Fruit fly (Drosophila melanogaster) S2 (cell line): ENCODE data around the gene spn-F.

ENCODE experiments used
- CG8478 ChIP-seq: fragments of >200 bp; optimal IDR thresholded peaks from 2 replicates; lab custom pipeline; 2018
- CTCF ChIP-seq, 2 experiments: fragments of >200 bp; optimal IDR thresholded peaks; 2 replicates each; lab custom pipeline; 2018

DNA sequence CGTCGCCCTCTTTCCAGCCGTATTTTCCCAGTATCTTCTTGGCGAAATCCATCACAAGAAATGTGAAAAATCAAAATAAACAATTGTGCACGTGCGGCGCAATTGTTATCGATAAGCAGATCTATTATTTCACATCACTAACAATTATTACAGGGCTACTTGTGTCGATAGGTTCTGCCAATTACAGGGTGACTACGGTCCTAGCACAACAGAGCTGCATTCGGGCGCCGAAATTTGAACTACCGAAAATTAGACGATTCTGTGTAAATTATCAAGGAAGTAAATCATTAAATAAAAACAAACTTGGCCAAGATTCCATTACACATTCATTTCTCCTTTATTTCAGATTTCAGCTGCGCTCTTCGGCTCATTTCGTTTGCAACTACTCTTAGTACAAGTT, 39.1 kb upstream of the spn-F start, which contains the start of gene CG15561:
- TF ChIP-seq CG8478 (lab: Kevin White, UChicago): no peak
- TF ChIP-seq CTCF (optimal IDR thresholded peaks at IDR 0.05; lab: Kevin White, UChicago): no peak
